Fruit fly (Drosophila melanogaster): ENCODE results near the gene CG15743.

The CG15743 gene

DNA sequence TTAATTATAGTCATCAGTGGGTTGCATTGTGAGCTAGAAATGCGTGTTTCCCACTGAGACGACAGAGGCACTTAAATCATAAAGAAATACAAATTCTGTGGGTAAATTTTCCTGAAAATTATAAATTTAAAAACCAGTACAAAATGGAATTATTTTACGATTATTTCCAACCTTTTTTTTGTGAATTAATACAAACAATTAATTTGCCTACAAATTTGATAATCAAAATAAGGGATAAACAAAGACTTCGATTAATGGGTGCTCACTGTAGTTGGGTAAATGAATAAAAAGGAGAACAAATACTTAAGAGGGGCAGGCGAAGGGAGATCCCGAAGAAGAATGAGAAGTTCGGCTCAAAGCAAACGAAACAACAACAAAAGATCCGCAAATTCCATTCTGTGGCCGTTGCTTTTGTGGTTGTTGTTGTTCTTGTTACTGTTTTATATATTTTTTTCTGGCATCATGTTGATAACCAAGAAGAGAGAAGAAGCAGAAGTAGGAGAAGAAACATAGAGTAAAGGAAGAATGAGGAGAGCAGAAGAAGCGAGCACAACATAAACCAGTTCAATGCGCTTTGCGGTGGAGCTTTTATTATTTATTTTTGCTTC is 1.5 kb upstream of the CG15743 start:
- peak; percentile 89 for TF ChIP-seq grau (tag; optimal IDR thresholded peaks at IDR 0.05)
- TF ChIP-seq CG30403 (GFP tag; optimal IDR thresholded peaks at IDR 0.05) = peak; percentile 14
- TF ChIP-seq corto (GFP tag; optimal IDR thresholded peaks at IDR 0.05) = peak; percentile 27
- TF ChIP-seq sens (GFP tag) = peak; percentile 48
- TF ChIP-seq CG11504 (tag; optimal IDR thresholded peaks at IDR 0.05) = peak; percentile 58
- peak; percentile 55 for TF ChIP-seq psq (GFP tag; optimal IDR thresholded peaks at IDR 0.05)
- peak; percentile 35; the same call in 1 of the 3 replicates for TF ChIP-seq row (GFP tag; IDR thresholded peaks at IDR 0.05)
- peak; percentile 5 for TF ChIP-seq unpg (GFP tag; optimal IDR thresholded peaks at IDR 0.05)
- no peak for TF ChIP-seq CG1024 (GFP tag; IDR thresholded peaks at IDR 0.05)
- 0 out of 2 replicates have a peak, but pooled peaks have one; percentile 30 for TF ChIP-seq CG10321 (GFP tag; IDR thresholded peaks at IDR 0.05)
- TF ChIP-seq slbo (GFP tag; IDR thresholded peaks at IDR 0.05) = peak; percentile 27; the same call in 1 of the 2 replicates
- no peak for TF ChIP-seq CG3163 (GFP tag; optimal IDR thresholded peaks at IDR 0.05)
- no peak for TF ChIP-seq CG8478 (optimal IDR thresholded peaks at IDR 0.05)
- TF ChIP-seq sd (tag; optimal IDR thresholded peaks at IDR 0.05) = peak; percentile 35
- peak; percentile 32 for TF ChIP-seq CG2120 (GFP tag; optimal IDR thresholded peaks at IDR 0.05)
- no peak for TF ChIP-seq vfl (GFP tag; optimal IDR thresholded peaks at IDR 0.05)
- TF ChIP-seq CG4360 (GFP tag; IDR thresholded peaks at IDR 0.05) = peak; percentile 73

DNA sequence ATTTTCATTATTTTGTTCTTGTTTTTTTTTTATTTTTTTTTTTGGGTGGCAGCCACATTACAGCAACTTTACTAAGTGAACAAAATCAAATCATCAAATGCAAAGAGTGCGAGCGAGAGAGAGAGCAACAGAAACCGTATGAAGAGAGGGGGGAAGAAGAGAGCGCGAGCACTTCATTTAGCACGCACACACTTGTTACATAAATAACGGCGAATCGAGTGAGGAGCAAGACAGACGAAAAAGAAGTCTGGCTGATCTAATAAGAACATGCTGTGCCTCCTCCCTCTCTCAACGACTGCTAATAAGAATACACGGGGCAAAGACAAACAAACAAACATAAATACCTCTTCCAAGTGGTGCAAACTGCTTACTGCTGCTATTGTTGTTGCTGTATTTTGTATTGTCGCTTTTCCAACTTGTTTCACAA is 946 bp upstream of the CG15743 start:
- TF ChIP-seq cg (GFP tag; optimal IDR thresholded peaks at IDR 0.05) (peak; percentile 42), Neu2 (GFP tag; optimal IDR thresholded peaks at IDR 0.05; ENCODE audit: borderline replicate concordance) (no peak), scrt (GFP tag; optimal IDR thresholded peaks at IDR 0.05) (peak; percentile 47), CG2678 (tag; optimal IDR thresholded peaks at IDR 0.05) (no peak), CG15479 (GFP tag; optimal IDR thresholded peaks at IDR 0.05) (peak; percentile 48), ac (GFP tag; optimal IDR thresholded peaks at IDR 0.05) (no peak), CG34376 (GFP tag; optimal IDR thresholded peaks at IDR 0.05) (peak; percentile 16), Pdp1 (GFP tag; optimal IDR thresholded peaks at IDR 0.05) (peak in 1 of 2 experiments; percentile 94), p53 (GFP tag; optimal IDR thresholded peaks at IDR 0.05) (peak; percentile 47), Doc3 (GFP tag; IDR thresholded peaks at IDR 0.05; ENCODE audit: partially characterized antibody) (no peak), eyg (GFP tag; optimal IDR thresholded peaks at IDR 0.05) (no peak), gem (tag; optimal IDR thresholded peaks at IDR 0.05) (peak; percentile 8), CG4360 (GFP tag; IDR thresholded peaks at IDR 0.05) (peak; percentile 75; the same call in 1 of the 2 replicates), Oli (tag; optimal IDR thresholded peaks at IDR 0.05) (no peak), PHDP (tag; optimal IDR thresholded peaks at IDR 0.05) (no peak), yki (optimal IDR thresholded peaks at IDR 0.05) (no peak), CG33557 (GFP tag; optimal IDR thresholded peaks at IDR 0.05) (no peak), Elba2 (GFP tag; optimal IDR thresholded peaks at IDR 0.05) (peak; percentile 66), otp (GFP tag; IDR thresholded peaks at IDR 0.05) (no peak), mirr (GFP tag; optimal IDR thresholded peaks at IDR 0.05) (peak; percentile 34), CG2202 (tag; optimal IDR thresholded peaks at IDR 0.05) (no peak), sim (GFP tag; IDR thresholded peaks at IDR 0.05) (0 out of 2 replicates have a peak, but pooled peaks have one; percentile 9), CG13296 (GFP tag; optimal IDR thresholded peaks at IDR 0.05) (no peak), Trl (optimal IDR thresholded peaks at IDR 0.05) (peak; percentile 65 to 86), Trl (GFP tag; optimal IDR thresholded peaks at IDR 0.05) (no peak), Dref (GFP tag; IDR thresholded peaks at IDR 0.05) (no peak), kni (GFP tag; optimal IDR thresholded peaks at IDR 0.05) (no peak), MBD-R2 (GFP tag; IDR thresholded peaks at IDR 0.05) (0 out of 2 replicates have a peak, but pooled peaks have one; percentile 8), Gsc (GFP tag; IDR thresholded peaks at IDR 0.05) (no peak), chinmo (GFP tag; IDR thresholded peaks at IDR 0.05; ENCODE audit: partially characterized antibody) (0 out of 4 replicates have a peak, but pooled peaks have one; percentile 56), Nf-YB (GFP tag; optimal IDR thresholded peaks at IDR 0.05) (no peak), CG1792 (GFP tag; optimal IDR thresholded peaks at IDR 0.05) (no peak), psq (GFP tag; optimal IDR thresholded peaks at IDR 0.05) (peak; percentile 64), Ets65A (GFP tag) (no peak), lab (GFP tag; optimal IDR thresholded peaks at IDR 0.05) (peak; percentile 36)

Measured in whole organism, embryonic.